Fruit fly (Drosophila melanogaster) whole organism, embryonic: Measurements from ENCODE around the gene Gs2.

Source experiments
- CG14050 ChIP-seq: fragments of 200-800 bp; sonication (Bioruptor generic); IDR thresholded peaks from 3 replicates; pipeline ENCODE4 v1.3.6; 2022; ENCODE audit warnings: missing biosample characterization, missing genetic modification characterization
- D ChIP-seq, 2 experiments: fragments of 200-800 bp in 1 of 2; fragments of >200 bp in 1 of 2; sonication (Bioruptor generic) in 1 of 2; optimal IDR thresholded peaks; 2 replicates in 1 of 2; 3 replicates in 1 of 2; lab custom pipeline; 2017; ENCODE audit warnings: mild to moderate bottlenecking in 1 of 2, missing biosample characterization in 1 of 2, missing genetic modification characterization in 1 of 2, missing genetic modification reagents in 1 of 2
- Dfd ChIP-seq, 2 experiments: fragments of >200 bp; optimal IDR thresholded peaks; 2 replicates each; lab custom pipeline; 2017; ENCODE audit warnings: missing biosample characterization in 2 of 2, missing genetic modification characterization in 2 of 2
- H2.0 ChIP-seq: fragments of 200-800 bp; sonication (Bioruptor generic); IDR thresholded peaks from 2 replicates; pipeline ENCODE4 v1.3.6; 2022; ENCODE audit warnings: missing biosample characterization, missing genetic modification characterization

DNA sequence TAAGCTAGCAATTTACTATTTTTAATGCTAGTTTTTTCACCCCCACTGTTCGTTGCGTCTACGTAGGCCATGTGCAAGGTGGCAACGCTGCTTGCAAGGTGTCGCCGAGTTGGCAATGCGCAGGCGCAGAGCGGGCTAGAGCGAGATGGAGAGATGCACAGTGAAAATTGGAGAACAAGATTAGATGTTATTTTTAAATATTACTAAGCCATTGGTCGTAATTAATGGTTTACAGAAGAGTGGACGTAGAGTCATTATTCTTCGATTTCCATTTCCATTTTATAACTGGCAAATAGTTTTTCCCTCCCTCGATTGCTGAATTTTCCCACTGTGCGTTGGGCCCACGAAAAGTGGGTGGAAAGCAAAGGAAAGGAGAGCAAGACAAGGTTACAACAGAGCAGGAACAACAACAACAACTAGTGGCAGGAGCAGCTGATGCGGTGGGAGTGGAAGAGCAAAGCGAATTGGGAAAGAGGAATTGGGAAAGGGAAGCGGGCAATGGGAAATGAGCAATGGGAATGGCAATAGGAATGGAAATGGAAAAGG, 30.3 kb downstream of the Gs2 start:
- no peak for TF ChIP-seq Dfd (GFP tag; optimal IDR thresholded peaks at IDR 0.05; lab: Kevin White, UChicago)
- TF ChIP-seq D (optimal IDR thresholded peaks at IDR 0.05; lab: Kevin White, UChicago) = no peak
- peak; percentile 61 for TF ChIP-seq D (GFP tag; optimal IDR thresholded peaks at IDR 0.05; lab: Kevin White, UChicago)
- peak; percentile 82 for TF ChIP-seq CG14050 (GFP tag; lab: Robert Waterston, UW)
- TF ChIP-seq H2.0 (GFP tag; lab: Robert Waterston, UW) = peak; percentile 87
